Worm (Caenorhabditis elegans) whole organism, late embryonic: ENCODE measurements around the gene C36C5.12.

Experiments used
- C08G9.2 ChIP-seq: sonication (generic microtip); optimal IDR thresholded peaks from 2 replicates; lab custom pipeline; 2016; ENCODE audit warnings: mild to moderate bottlenecking, missing genetic modification characterization, moderate library complexity, missing compliant biosample characterization
- ama-1 ChIP-seq: fragments of 150-350 bp; optimal IDR thresholded peaks from 2 replicates; lab custom pipeline; 2014
- dve-1 ChIP-seq: sonication (generic microtip); optimal IDR thresholded peaks from 2 replicates; lab custom pipeline; 2017; ENCODE audit warnings: antibody characterized with exemption, mild to moderate bottlenecking, missing genetic modification characterization, missing compliant biosample characterization
- elt-2 ChIP-seq: sonication (generic microtip); optimal IDR thresholded peaks from 2 replicates; lab custom pipeline; 2016; ENCODE audit warnings: missing genetic modification reagents, missing genetic modification characterization, missing compliant biosample characterization
- ets-4 ChIP-seq: sonication (generic microtip); optimal IDR thresholded peaks from 2 replicates; lab custom pipeline; 2016; ENCODE audit warnings: missing genetic modification characterization, missing compliant biosample characterization
- fkh-10 ChIP-seq: fragments of 150-350 bp; optimal IDR thresholded peaks from 2 replicates; lab custom pipeline; 2014; ENCODE audit warnings: missing biosample characterization, missing genetic modification reagents, missing genetic modification characterization
- hlh-15 ChIP-seq: sonication (generic microtip); optimal IDR thresholded peaks from 2 replicates; lab custom pipeline; 2016; ENCODE audit warnings: missing genetic modification characterization, missing compliant biosample characterization
- lim-6 ChIP-seq: sonication (generic microtip); optimal IDR thresholded peaks from 2 replicates; lab custom pipeline; 2016; ENCODE audit warnings: missing genetic modification characterization, missing compliant biosample characterization
- nfya-1 ChIP-seq: sonication (generic microtip); optimal IDR thresholded peaks from 2 replicates; lab custom pipeline; 2017; ENCODE audit warnings: missing genetic modification characterization, mild to moderate bottlenecking, missing compliant biosample characterization, antibody characterized with exemption, moderate library complexity
- pqm-1 ChIP-seq: sonication (generic microtip); optimal IDR thresholded peaks from 2 replicates; lab custom pipeline; 2016; ENCODE audit warnings: missing genetic modification characterization, missing compliant biosample characterization
- sdc-2 ChIP-seq: sonication (generic microtip); optimal IDR thresholded peaks from 2 replicates; lab custom pipeline; 2016; ENCODE audit warnings: missing genotype, missing genetic modification characterization, missing compliant biosample characterization
- tbx-2 ChIP-seq: sonication (generic microtip); optimal IDR thresholded peaks from 2 replicates; lab custom pipeline; 2016; ENCODE audit warnings: missing genetic modification characterization, missing compliant biosample characterization
- ttx-3 ChIP-seq: sonication (generic microtip); optimal IDR thresholded peaks from 2 replicates; lab custom pipeline; 2016; ENCODE audit warnings: missing genetic modification reagents, missing genetic modification characterization, missing compliant biosample characterization
- ztf-16 ChIP-seq: sonication (generic microtip); optimal IDR thresholded peaks from 2 replicates; lab custom pipeline; 2017; ENCODE audit warnings: missing genetic modification characterization, missing compliant biosample characterization

- TF ChIP-seq tbx-2 (tag; lab: Kevin White, UChicago) (no peak), ztf-16 (tag; lab: Kevin White, UChicago) (no peak), ama-1 (lab: Kevin White, UChicago) (no peak), C08G9.2 (tag; lab: Kevin White, UChicago) (no peak), fkh-10 (GFP tag; lab: Kevin White, UChicago) (no peak), dve-1 (tag; lab: Kevin White, UChicago) (no peak), elt-2 (tag; lab: Kevin White, UChicago) (no peak), nfya-1 (tag; lab: Kevin White, UChicago) (no peak), ttx-3 (tag; lab: Kevin White, UChicago) (no peak), ets-4 (tag; lab: Kevin White, UChicago) (no peak), sdc-2 (no peak), pqm-1 (tag; lab: Kevin White, UChicago) (no peak), hlh-15 (tag; lab: Kevin White, UChicago) (no peak), lim-6 (tag; lab: Kevin White, UChicago) (no peak)
Measured at ce11 chrV:3194952-3195450, 35.8 kb upstream of the C36C5.12 start, which contains the start of gene Y73C8B.2.
